Worm (Caenorhabditis elegans): ENCODE data around the gene sdz-11.
A peak's percentile ranks its signal among the peaks of the same experiment; 100 is the strongest.

sdz-11 gene

DNA sequence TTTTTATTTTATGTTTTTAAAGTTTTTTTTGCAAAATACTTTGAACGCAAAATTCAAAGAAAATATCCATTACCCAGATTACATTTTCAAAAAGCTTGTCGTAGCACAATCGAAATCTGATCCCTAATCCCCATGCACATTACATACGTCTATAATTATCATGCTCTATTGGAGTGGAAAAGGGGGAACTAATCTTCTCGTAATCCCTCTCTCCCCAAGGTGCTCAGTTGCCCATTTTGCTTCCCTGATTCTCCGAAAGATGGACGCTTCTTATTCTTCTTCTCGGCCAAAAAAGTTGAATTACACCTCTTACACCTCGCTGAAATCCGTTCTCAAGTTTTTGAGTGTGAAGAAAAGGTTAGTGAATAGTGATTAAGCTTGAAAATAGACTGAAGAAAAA, 41.0 kb downstream of the sdz-11 start, which contains the start of gene fbxc-53:
Gene fbxc-53, plus strand, starts transcription at position 245 of the 400 bp plus-strand sequence.
- TF ChIP-seq fkh-8 (tag; optimal IDR thresholded peaks at IDR 0.05): peak; percentile 45
- no peak for TF ChIP-seq egl-13 (tag; optimal IDR thresholded peaks at IDR 0.05)
- TF ChIP-seq dsc-1 (tag; optimal IDR thresholded peaks at IDR 0.05): peak; percentile 77

- TF ChIP-seq egl-27 (tag; optimal IDR thresholded peaks at IDR 0.05) (no peak), alr-1 (tag; optimal IDR thresholded peaks at IDR 0.05; ENCODE audit: borderline replicate concordance) (no peak), unc-86 (tag; optimal IDR thresholded peaks at IDR 0.05) (no peak)
Measured at ce11 chrII:3709255-3709654, 42.8 kb downstream of the sdz-11 start, which contains the start of gene srx-110. TSS of gene srx-110 (plus strand) at chrII:3709555.

DNA sequence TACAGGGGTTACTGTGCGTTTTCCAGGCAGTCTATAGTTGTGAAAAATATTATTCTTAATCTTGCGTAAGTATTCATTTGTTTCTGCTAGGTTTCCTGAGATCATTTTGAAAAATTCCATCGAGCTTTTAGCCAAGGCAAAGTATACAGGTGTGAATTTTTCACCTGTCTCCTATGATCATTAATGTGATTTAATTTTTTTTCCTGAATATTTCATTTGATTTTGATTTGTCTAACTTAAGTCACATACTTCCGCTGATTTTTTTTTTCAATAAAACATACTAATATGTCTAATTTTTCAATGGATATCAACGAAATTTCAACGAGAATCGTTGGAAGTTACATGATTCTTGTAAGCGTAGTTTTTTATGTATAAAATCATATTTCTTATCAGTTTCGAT, 46.8 kb downstream of the sdz-11 start, which contains the start of gene srx-108:
Gene srx-108, plus strand, starts transcription at position 301 of the 400 bp plus-strand sequence.
- TF ChIP-seq sup-37 (GFP tag; optimal IDR thresholded peaks at IDR 0.05) (no peak), efl-1 (optimal IDR thresholded peaks at IDR 0.05) (no peak), efl-1 (GFP tag; optimal IDR thresholded peaks at IDR 0.05 in 1 of 2) (peak in 1 of 2 experiments; percentile 54), nhr-19 (GFP tag; conservative IDR thresholded peaks at IDR 0.05) (no peak), lin-35 (GFP tag; optimal IDR thresholded peaks at IDR 0.05) (no peak)

DNA sequence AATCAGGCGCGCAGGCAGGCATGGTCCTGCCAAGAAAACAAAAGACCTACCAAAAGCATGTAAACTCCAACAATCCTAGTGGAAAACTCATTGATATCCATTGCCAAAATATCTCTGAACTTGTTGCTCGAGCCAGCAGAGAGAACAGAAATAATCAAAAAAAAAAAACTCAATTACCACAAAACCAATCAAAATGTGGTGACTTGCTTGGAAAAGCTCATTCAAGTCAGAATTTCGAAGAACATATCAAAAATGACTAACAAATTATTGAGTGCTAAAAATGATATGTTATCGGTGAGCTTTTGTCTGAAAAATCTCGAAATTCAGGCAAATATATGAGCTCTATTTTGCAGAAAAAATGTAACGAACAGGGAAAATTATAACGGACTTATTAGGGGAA, 50.8 kb downstream of the sdz-11 start, which contains the start of gene srx-105:
Gene srx-105, minus strand, starts transcription at position 101 of the 400 bp plus-strand sequence.
- no peak for TF ChIP-seq snpc-4 (tag; optimal IDR thresholded peaks at IDR 0.05)
- TF ChIP-seq fkh-4 (tag; optimal IDR thresholded peaks at IDR 0.05; ENCODE audit: borderline replicate concordance): no peak
- TF ChIP-seq nhr-77 (tag; optimal IDR thresholded peaks at IDR 0.05): no peak
- no peak for TF ChIP-seq mep-1 (tag; optimal IDR thresholded peaks at IDR 0.05)
- TF ChIP-seq ztf-11 (tag; optimal IDR thresholded peaks at IDR 0.05): no peak
- TF ChIP-seq Y116A8C.19 (tag; optimal IDR thresholded peaks at IDR 0.05; ENCODE audit: borderline replicate concordance): no peak
- TF ChIP-seq ets-5 (GFP tag; IDR thresholded peaks at IDR 0.05): no peak
- no peak for TF ChIP-seq lin-15B (tag; optimal IDR thresholded peaks at IDR 0.05)
- no peak for TF ChIP-seq nhr-237 (tag; optimal IDR thresholded peaks at IDR 0.05)
- TF ChIP-seq ceh-63 (GFP tag; optimal IDR thresholded peaks at IDR 0.05): no peak
- TF ChIP-seq nhr-12 (tag; optimal IDR thresholded peaks at IDR 0.05): no peak
- TF ChIP-seq xbp-1 (tag; optimal IDR thresholded peaks at IDR 0.05): no peak
- TF ChIP-seq unc-62 (GFP tag; optimal IDR thresholded peaks at IDR 0.05): no peak
- TF ChIP-seq isw-1 (GFP tag; IDR thresholded peaks at IDR 0.05): no peak
- TF ChIP-seq lsy-2 (tag; optimal IDR thresholded peaks at IDR 0.05): no peak
